Worm (Caenorhabditis elegans): ENCODE results near the gene C54E4.1.

ce11 chrIV:2137478-2137877 is 37.9 kb upstream of the C54E4.1 start:
- TF ChIP-seq skn-1 (tag; optimal IDR thresholded peaks at IDR 0.05) (no peak), ces-1 (GFP tag; optimal IDR thresholded peaks at IDR 0.05) (no peak)
